Fruit fly (Drosophila melanogaster): ENCODE results near the gene CG12237.

Gene CG12237

dm6 chrX:19675662-19676061 is 33.0 kb upstream of the CG12237 start, which contains the start of gene et:
TSS of gene et (minus strand) at chrX:19675891.
- TF ChIP-seq ovo (GFP tag; optimal IDR thresholded peaks at IDR 0.05) (no peak), bab1 (GFP tag; optimal IDR thresholded peaks at IDR 0.05) (no peak), Mnt (GFP tag; optimal IDR thresholded peaks at IDR 0.05) (no peak), CG14711 (tag; optimal IDR thresholded peaks at IDR 0.05) (no peak), CG1620 (GFP tag; optimal IDR thresholded peaks at IDR 0.05) (no peak), Hr96 (GFP tag; optimal IDR thresholded peaks at IDR 0.05) (no peak), CG7045 (GFP tag; optimal IDR thresholded peaks at IDR 0.05) (no peak), CG5204 (GFP tag; optimal IDR thresholded peaks at IDR 0.05) (no peak), toe (GFP tag; optimal IDR thresholded peaks at IDR 0.05) (no peak), CG7101 (tag; optimal IDR thresholded peaks at IDR 0.05) (no peak), cnc (optimal IDR thresholded peaks at IDR 0.05) (no peak), pad (GFP tag; optimal IDR thresholded peaks at IDR 0.05) (no peak)

dm6 chrX:19668405-19668804 is 25.7 kb upstream of the CG12237 start:
- TF ChIP-seq ovo (GFP tag; optimal IDR thresholded peaks at IDR 0.05) (peak; percentile 91), Clk (GFP tag; optimal IDR thresholded peaks at IDR 0.05) (peak; percentile 84), CG33017 (tag; optimal IDR thresholded peaks at IDR 0.05) (peak; percentile 93), cnc (optimal IDR thresholded peaks at IDR 0.05) (no peak), Mnt (GFP tag; optimal IDR thresholded peaks at IDR 0.05) (peak; percentile 94), toe (GFP tag; optimal IDR thresholded peaks at IDR 0.05) (peak; percentile 91), Crg-1 (GFP tag; optimal IDR thresholded peaks at IDR 0.05) (peak; percentile 93), CG1620 (GFP tag; optimal IDR thresholded peaks at IDR 0.05) (peak; percentile 96), kay (GFP tag; ENCODE audit: borderline replicate concordance) (peak; percentile 99), tj (GFP tag; optimal IDR thresholded peaks at IDR 0.05) (peak; percentile 81), CG12768 (GFP tag; optimal IDR thresholded peaks at IDR 0.05) (peak; percentile 96), CG14711 (tag; optimal IDR thresholded peaks at IDR 0.05) (peak; percentile 88), CG11617 (GFP tag; optimal IDR thresholded peaks at IDR 0.05) (peak; percentile 94), CG5204 (GFP tag; optimal IDR thresholded peaks at IDR 0.05) (peak; percentile 95), bab1 (GFP tag; optimal IDR thresholded peaks at IDR 0.05) (peak; percentile 90), CG7101 (tag; optimal IDR thresholded peaks at IDR 0.05) (peak; percentile 98), cic (GFP tag; optimal IDR thresholded peaks at IDR 0.05) (peak; percentile 44), pad (GFP tag; optimal IDR thresholded peaks at IDR 0.05) (peak; percentile 83), Hr96 (GFP tag; optimal IDR thresholded peaks at IDR 0.05) (peak; percentile 98), CG7045 (GFP tag; optimal IDR thresholded peaks at IDR 0.05) (peak; percentile 91)

dm6 chrX:19667444-19668104 is 24.9 kb upstream of the CG12237 start:
- TF ChIP-seq CG12768 (GFP tag; optimal IDR thresholded peaks at IDR 0.05) (no peak), CG1620 (GFP tag; optimal IDR thresholded peaks at IDR 0.05) (no peak), CG5204 (GFP tag; optimal IDR thresholded peaks at IDR 0.05) (no peak), CG33017 (tag; optimal IDR thresholded peaks at IDR 0.05) (no peak), CG7101 (tag; optimal IDR thresholded peaks at IDR 0.05) (no peak), cnc (optimal IDR thresholded peaks at IDR 0.05) (no peak), cic (GFP tag; optimal IDR thresholded peaks at IDR 0.05) (peak; percentile 11)

dm6 chrX:19666991-19667409 is 24.3 kb upstream of the CG12237 start, which contains the start of gene Zw:
TSS of gene Zw (plus strand) at chrX:19667252.
- TF ChIP-seq ovo (GFP tag; optimal IDR thresholded peaks at IDR 0.05) = no peak
- TF ChIP-seq bab1 (GFP tag; optimal IDR thresholded peaks at IDR 0.05) = peak; percentile 68
- peak; percentile 45 for TF ChIP-seq CG12768 (GFP tag; optimal IDR thresholded peaks at IDR 0.05)
- TF ChIP-seq Clk (GFP tag; optimal IDR thresholded peaks at IDR 0.05) = peak; percentile 8
- TF ChIP-seq cic (GFP tag; optimal IDR thresholded peaks at IDR 0.05) = peak; percentile 84
- TF ChIP-seq Crg-1 (GFP tag; optimal IDR thresholded peaks at IDR 0.05) = no peak
- TF ChIP-seq CG14711 (tag; optimal IDR thresholded peaks at IDR 0.05) = peak; percentile 43
- peak; percentile 79 for TF ChIP-seq Hr96 (GFP tag; optimal IDR thresholded peaks at IDR 0.05)
- TF ChIP-seq Mnt (GFP tag; optimal IDR thresholded peaks at IDR 0.05) = peak; percentile 69
- peak; percentile 71 for TF ChIP-seq tj (GFP tag; optimal IDR thresholded peaks at IDR 0.05)
- peak; percentile 46 for TF ChIP-seq CG5204 (GFP tag; optimal IDR thresholded peaks at IDR 0.05)
- TF ChIP-seq CG11617 (GFP tag; optimal IDR thresholded peaks at IDR 0.05) = peak; percentile 25
- peak; percentile 63 for TF ChIP-seq CG7101 (tag; optimal IDR thresholded peaks at IDR 0.05)
- TF ChIP-seq CG1620 (GFP tag; optimal IDR thresholded peaks at IDR 0.05) = peak; percentile 80
- TF ChIP-seq CG7045 (GFP tag; optimal IDR thresholded peaks at IDR 0.05) = peak; percentile 24
- TF ChIP-seq pad (GFP tag; optimal IDR thresholded peaks at IDR 0.05) = peak; percentile 51
- peak; percentile 61 for TF ChIP-seq kay (GFP tag; ENCODE audit: borderline replicate concordance)
- no peak for TF ChIP-seq cnc (optimal IDR thresholded peaks at IDR 0.05)
- TF ChIP-seq CG33017 (tag; optimal IDR thresholded peaks at IDR 0.05) = no peak
- peak; percentile 35 for TF ChIP-seq toe (GFP tag; optimal IDR thresholded peaks at IDR 0.05)

dm6 chrX:19665684-19666141 is 23.0 kb upstream of the CG12237 start:
- TF ChIP-seq CG12768 (GFP tag; optimal IDR thresholded peaks at IDR 0.05) (peak; percentile 28), Mnt (GFP tag; optimal IDR thresholded peaks at IDR 0.05) (peak; percentile 72), Clk (GFP tag; optimal IDR thresholded peaks at IDR 0.05) (no peak), cic (GFP tag; optimal IDR thresholded peaks at IDR 0.05) (peak; percentile 99), CG5204 (GFP tag; optimal IDR thresholded peaks at IDR 0.05) (no peak), toe (GFP tag; optimal IDR thresholded peaks at IDR 0.05) (peak; percentile 2), bab1 (GFP tag; optimal IDR thresholded peaks at IDR 0.05) (peak; percentile 72), kay (GFP tag; ENCODE audit: borderline replicate concordance) (no peak), CG7101 (tag; optimal IDR thresholded peaks at IDR 0.05) (peak; percentile 31), CG1620 (GFP tag; optimal IDR thresholded peaks at IDR 0.05) (peak; percentile 49), CG11617 (GFP tag; optimal IDR thresholded peaks at IDR 0.05) (peak; percentile 24), ovo (GFP tag; optimal IDR thresholded peaks at IDR 0.05) (no peak), cnc (optimal IDR thresholded peaks at IDR 0.05) (no peak), tj (GFP tag; optimal IDR thresholded peaks at IDR 0.05) (peak; percentile 48), Crg-1 (GFP tag; optimal IDR thresholded peaks at IDR 0.05) (no peak), CG14711 (tag; optimal IDR thresholded peaks at IDR 0.05) (no peak), pad (GFP tag; optimal IDR thresholded peaks at IDR 0.05) (no peak), CG7045 (GFP tag; optimal IDR thresholded peaks at IDR 0.05) (no peak), Hr96 (GFP tag; optimal IDR thresholded peaks at IDR 0.05) (peak; percentile 43), CG33017 (tag; optimal IDR thresholded peaks at IDR 0.05) (no peak)
